Fruit fly (Drosophila melanogaster): ENCODE measurements around the gene TotM.

The TotM gene

dm6 chr2L:5288721-5289120 is 40.9 kb upstream of the TotM start, which contains the start of gene vri:
TSS of gene vri (plus strand) at chr2L:5288944.
- TF ChIP-seq cic (GFP tag; optimal IDR thresholded peaks at IDR 0.05) (no peak), Hr96 (GFP tag; optimal IDR thresholded peaks at IDR 0.05) (no peak), CG5204 (GFP tag; optimal IDR thresholded peaks at IDR 0.05) (no peak), cnc (optimal IDR thresholded peaks at IDR 0.05) (no peak)

dm6 chr2L:5289921-5290320 is 39.7 kb upstream of the TotM start:
- TF ChIP-seq Clk (GFP tag; optimal IDR thresholded peaks at IDR 0.05) (no peak), ovo (GFP tag; optimal IDR thresholded peaks at IDR 0.05) (no peak), CG1620 (GFP tag; optimal IDR thresholded peaks at IDR 0.05) (no peak), pad (GFP tag; optimal IDR thresholded peaks at IDR 0.05) (no peak), CG7045 (GFP tag; optimal IDR thresholded peaks at IDR 0.05) (no peak), CG5204 (GFP tag; optimal IDR thresholded peaks at IDR 0.05) (no peak), Mnt (GFP tag; optimal IDR thresholded peaks at IDR 0.05) (no peak), CG11617 (GFP tag; optimal IDR thresholded peaks at IDR 0.05) (no peak), CG12768 (GFP tag; optimal IDR thresholded peaks at IDR 0.05) (no peak), toe (GFP tag; optimal IDR thresholded peaks at IDR 0.05) (no peak), Hr96 (GFP tag; optimal IDR thresholded peaks at IDR 0.05) (no peak), CG14711 (tag; optimal IDR thresholded peaks at IDR 0.05) (no peak), CG33017 (tag; optimal IDR thresholded peaks at IDR 0.05) (no peak), tj (GFP tag; optimal IDR thresholded peaks at IDR 0.05) (no peak), kay (GFP tag; ENCODE audit: borderline replicate concordance) (no peak), Crg-1 (GFP tag; optimal IDR thresholded peaks at IDR 0.05) (no peak), bab1 (GFP tag; optimal IDR thresholded peaks at IDR 0.05) (no peak), CG7101 (tag; optimal IDR thresholded peaks at IDR 0.05) (no peak)

- TF ChIP-seq pad (GFP tag; optimal IDR thresholded peaks at IDR 0.05) (no peak), Hr96 (GFP tag; optimal IDR thresholded peaks at IDR 0.05) (no peak), CG7101 (tag; optimal IDR thresholded peaks at IDR 0.05) (no peak), cic (GFP tag; optimal IDR thresholded peaks at IDR 0.05) (no peak), CG33017 (tag; optimal IDR thresholded peaks at IDR 0.05) (no peak), cnc (optimal IDR thresholded peaks at IDR 0.05) (no peak), CG7045 (GFP tag; optimal IDR thresholded peaks at IDR 0.05) (no peak), CG12768 (GFP tag; optimal IDR thresholded peaks at IDR 0.05) (no peak)
Measured at dm6 chr2L:5290530-5290929, 39.1 kb upstream of the TotM start.

- TF ChIP-seq kay (GFP tag; ENCODE audit: borderline replicate concordance): peak; percentile 82
- TF ChIP-seq cic (GFP tag; optimal IDR thresholded peaks at IDR 0.05): peak; percentile 83
- TF ChIP-seq cnc (optimal IDR thresholded peaks at IDR 0.05): no peak
- no peak for TF ChIP-seq tj (GFP tag; optimal IDR thresholded peaks at IDR 0.05)
- TF ChIP-seq CG33017 (tag; optimal IDR thresholded peaks at IDR 0.05): peak; percentile 35
Measured at dm6 chr2L:5291195-5291594, 38.5 kb upstream of the TotM start.

dm6 chr2L:5291869-5292642 is 37.6 kb upstream of the TotM start:
- TF ChIP-seq CG7045 (GFP tag; optimal IDR thresholded peaks at IDR 0.05) (no peak), tj (GFP tag; optimal IDR thresholded peaks at IDR 0.05) (no peak), CG14711 (tag; optimal IDR thresholded peaks at IDR 0.05) (no peak), CG11617 (GFP tag; optimal IDR thresholded peaks at IDR 0.05) (no peak), cic (GFP tag; optimal IDR thresholded peaks at IDR 0.05) (no peak), bab1 (GFP tag; optimal IDR thresholded peaks at IDR 0.05) (no peak), cnc (optimal IDR thresholded peaks at IDR 0.05) (no peak), CG1620 (GFP tag; optimal IDR thresholded peaks at IDR 0.05) (no peak), kay (GFP tag; ENCODE audit: borderline replicate concordance) (no peak), CG7101 (tag; optimal IDR thresholded peaks at IDR 0.05) (no peak), CG33017 (tag; optimal IDR thresholded peaks at IDR 0.05) (no peak), CG12768 (GFP tag; optimal IDR thresholded peaks at IDR 0.05) (no peak)

- no peak for TF ChIP-seq kay (GFP tag; ENCODE audit: borderline replicate concordance)
- TF ChIP-seq toe (GFP tag; optimal IDR thresholded peaks at IDR 0.05): no peak
- no peak for TF ChIP-seq CG5204 (GFP tag; optimal IDR thresholded peaks at IDR 0.05)
- TF ChIP-seq bab1 (GFP tag; optimal IDR thresholded peaks at IDR 0.05): no peak
- no peak for TF ChIP-seq ovo (GFP tag; optimal IDR thresholded peaks at IDR 0.05)
- no peak for TF ChIP-seq CG1620 (GFP tag; optimal IDR thresholded peaks at IDR 0.05)
- peak; percentile 17 for TF ChIP-seq CG7045 (GFP tag; optimal IDR thresholded peaks at IDR 0.05)
- no peak for TF ChIP-seq tj (GFP tag; optimal IDR thresholded peaks at IDR 0.05)
- TF ChIP-seq Crg-1 (GFP tag; optimal IDR thresholded peaks at IDR 0.05): no peak
- TF ChIP-seq CG33017 (tag; optimal IDR thresholded peaks at IDR 0.05): no peak
- peak; percentile 31 for TF ChIP-seq CG14711 (tag; optimal IDR thresholded peaks at IDR 0.05)
- TF ChIP-seq Clk (GFP tag; optimal IDR thresholded peaks at IDR 0.05): no peak
- peak in 1 of 2 experiments; percentile 78 for TF ChIP-seq cnc (optimal IDR thresholded peaks at IDR 0.05)
- no peak for TF ChIP-seq pad (GFP tag; optimal IDR thresholded peaks at IDR 0.05)
- no peak for TF ChIP-seq cic (GFP tag; optimal IDR thresholded peaks at IDR 0.05)
- no peak for TF ChIP-seq CG7101 (tag; optimal IDR thresholded peaks at IDR 0.05)
Measured at dm6 chr2L:5292643-5292963, 37.1 kb upstream of the TotM start.

dm6 chr2L:5292977-5293513 is 36.6 kb upstream of the TotM start:
- peak; percentile 85 for TF ChIP-seq CG5204 (GFP tag; optimal IDR thresholded peaks at IDR 0.05)
- peak; percentile 71 for TF ChIP-seq cic (GFP tag; optimal IDR thresholded peaks at IDR 0.05)
- TF ChIP-seq Clk (GFP tag; optimal IDR thresholded peaks at IDR 0.05): peak; percentile 73
- TF ChIP-seq ovo (GFP tag; optimal IDR thresholded peaks at IDR 0.05): peak; percentile 11
- peak; percentile 37 for TF ChIP-seq kay (GFP tag; ENCODE audit: borderline replicate concordance)
- TF ChIP-seq CG12768 (GFP tag; optimal IDR thresholded peaks at IDR 0.05): peak; percentile 88
- TF ChIP-seq CG11617 (GFP tag; optimal IDR thresholded peaks at IDR 0.05): peak; percentile 86
- peak; percentile 88 for TF ChIP-seq CG7045 (GFP tag; optimal IDR thresholded peaks at IDR 0.05)
- TF ChIP-seq tj (GFP tag; optimal IDR thresholded peaks at IDR 0.05): peak; percentile 63
- peak; percentile 76 for TF ChIP-seq pad (GFP tag; optimal IDR thresholded peaks at IDR 0.05)
- peak; percentile 81 for TF ChIP-seq toe (GFP tag; optimal IDR thresholded peaks at IDR 0.05)
- TF ChIP-seq Hr96 (GFP tag; optimal IDR thresholded peaks at IDR 0.05): peak; percentile 80
- peak; percentile 92 for TF ChIP-seq CG33017 (tag; optimal IDR thresholded peaks at IDR 0.05)
- no peak for TF ChIP-seq cnc (optimal IDR thresholded peaks at IDR 0.05)
- TF ChIP-seq bab1 (GFP tag; optimal IDR thresholded peaks at IDR 0.05): peak; percentile 89
- peak; percentile 55 for TF ChIP-seq CG1620 (GFP tag; optimal IDR thresholded peaks at IDR 0.05)
- TF ChIP-seq Mnt (GFP tag; optimal IDR thresholded peaks at IDR 0.05): peak; percentile 68
- TF ChIP-seq CG14711 (tag; optimal IDR thresholded peaks at IDR 0.05): peak; percentile 85
- TF ChIP-seq Crg-1 (GFP tag; optimal IDR thresholded peaks at IDR 0.05): peak; percentile 58
- peak; percentile 90 for TF ChIP-seq CG7101 (tag; optimal IDR thresholded peaks at IDR 0.05)
